Fruit fly (Drosophila melanogaster) whole organism, embryonic: ENCODE data around the gene CG31710.

Experiments
- CG14860 ChIP-seq: fragments of 200-800 bp; sonication (Bioruptor generic); IDR thresholded peaks from 3 replicates; pipeline ENCODE4 v1.3.6; 2022; ENCODE audit warnings: missing biosample characterization, missing genetic modification characterization; ENCODE audit not compliant: partially characterized antibody
- Hr78 ChIP-seq, 2 experiments: fragments of 200-800 bp in 1 of 2; fragments of >200 bp in 1 of 2; sonication (Bioruptor generic) in 1 of 2; optimal IDR thresholded peaks; 2 replicates each; lab custom pipeline; 2017 to 2019; ENCODE audit warnings: missing biosample characterization in 2 of 2, missing genetic modification characterization in 2 of 2, mild to moderate bottlenecking in 1 of 2, moderate library complexity in 1 of 2
- Sin3A ChIP-seq: fragments of >200 bp; optimal IDR thresholded peaks from 2 replicates; lab custom pipeline; 2018
- chm ChIP-seq: fragments of 200-800 bp; sonication (Bioruptor generic); IDR thresholded peaks from 2 replicates; pipeline ENCODE4 v1.3.6; 2022; ENCODE audit warnings: missing biosample characterization, missing genetic modification characterization
- ci ChIP-seq: fragments of 200-800 bp; sonication (Bioruptor generic); IDR thresholded peaks from 3 replicates; pipeline ENCODE4 v1.3.6; 2022; ENCODE audit warnings: missing biosample characterization, missing genetic modification characterization
- zen ChIP-seq: fragments of 200-800 bp; sonication (Bioruptor generic); optimal IDR thresholded peaks from 3 replicates; lab custom pipeline; 2018; ENCODE audit warnings: missing biosample characterization, mild to moderate bottlenecking, missing genetic modification characterization, moderate library complexity

DNA sequence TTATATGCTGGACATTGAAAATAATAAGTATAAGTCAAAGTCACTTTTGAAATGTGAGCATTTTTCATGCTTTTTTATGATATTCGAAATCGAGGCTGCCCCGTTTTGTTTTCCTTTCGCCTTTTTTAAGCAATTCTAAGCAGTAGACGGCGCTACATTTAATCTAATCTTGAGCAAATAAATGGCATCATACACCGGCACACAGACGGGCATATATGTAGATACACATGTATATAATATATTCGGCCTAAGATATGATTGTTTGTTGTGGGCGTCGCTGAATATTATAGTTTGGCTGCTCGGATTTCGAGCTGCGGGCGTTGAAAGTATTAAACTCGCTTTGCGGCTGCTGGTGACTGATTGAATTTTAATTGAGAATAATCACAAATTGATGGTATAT is 33.5 kb downstream of the CG31710 start:
- no peak for TF ChIP-seq ci (GFP tag; lab: Robert Waterston, UW)
- no peak for TF ChIP-seq chm
- TF ChIP-seq CG14860, result no peak
- TF ChIP-seq Sin3A, result no peak
- no peak for TF ChIP-seq Hr78 (GFP tag; optimal IDR thresholded peaks at IDR 0.05; lab: Kevin White, UChicago)
- TF ChIP-seq zen, result no peak
